Worm (Caenorhabditis elegans): ENCODE measurements around the gene F47D12.7.

ce11 chrIII:6268061-6268460 lies 27.8 kb downstream of the F47D12.7 start, which contains the start of gene srg-7:
- no peak for TF ChIP-seq ama-1 (optimal IDR thresholded peaks at IDR 0.05)
- TF ChIP-seq tra-4 (tag; optimal IDR thresholded peaks at IDR 0.05): no peak
- no peak for TF ChIP-seq tbx-37 (GFP tag; conservative IDR thresholded peaks at IDR 0.05)
- no peak for TF ChIP-seq scrt-1 (GFP tag; IDR thresholded peaks at IDR 0.05)
- no peak for TF ChIP-seq ceh-36 (tag; optimal IDR thresholded peaks at IDR 0.05)
- no peak for TF ChIP-seq F13C5.2 (tag; optimal IDR thresholded peaks at IDR 0.05)
- TF ChIP-seq hmbx-1 (tag; optimal IDR thresholded peaks at IDR 0.05): no peak

Measured in whole organism, early embryonic.